Worm (Caenorhabditis elegans) whole organism, L4 larva: ENCODE data around the gene ucr-2.1.

ENCODE experiments used
- D1046.2 ChIP-seq: fragments of 200-800 bp; sonication (Bioruptor generic); IDR thresholded peaks from 2 replicates; pipeline ENCODE4 v1.3.6; 2022; ENCODE audit warnings: missing genetic modification characterization, missing compliant biosample characterization
- F37D6.2 ChIP-seq: sonication (generic microtip); optimal IDR thresholded peaks from 2 replicates; lab custom pipeline; 2016; ENCODE audit warnings: mild to moderate bottlenecking, missing genetic modification characterization, missing compliant biosample characterization
- F44E2.7 ChIP-seq: fragments of 200-800 bp; sonication (Bioruptor generic); IDR thresholded peaks from 2 replicates; pipeline ENCODE4 v2.1.2; 2022; ENCODE audit warnings: missing genetic modification characterization, missing compliant biosample characterization
- T26A8.4 ChIP-seq: fragments of 200-800 bp; sonication (Bioruptor generic); IDR thresholded peaks from 2 replicates; pipeline ENCODE4 v1.3.6; 2022; ENCODE audit warnings: missing genetic modification characterization, missing compliant biosample characterization
- ZK337.2 ChIP-seq: fragments of 200-800 bp; sonication (Bioruptor generic); IDR thresholded peaks from 2 replicates; pipeline ENCODE4 v1.3.6; 2022; ENCODE audit warnings: missing genetic modification reagents, missing genetic modification characterization, missing compliant biosample characterization
- aha-1 ChIP-seq: fragments of 150-350 bp; peaks from one replicate; lab custom pipeline; 2014; ENCODE audit warnings: missing biosample characterization, missing genetic modification characterization
- ceh-32 ChIP-seq: sonication (generic microtip); optimal IDR thresholded peaks from 2 replicates; lab custom pipeline; 2016; ENCODE audit warnings: mild to moderate bottlenecking, missing genetic modification characterization, missing compliant biosample characterization; ENCODE audit not compliant: poor library complexity
- daf-12 ChIP-seq: fragments of 150-350 bp; optimal IDR thresholded peaks from 2 replicates; lab custom pipeline; 2014; ENCODE audit warnings: missing biosample characterization, missing genetic modification reagents, missing genetic modification characterization
- daf-16 ChIP-seq, 3 experiments: sonication (generic microtip); optimal IDR thresholded peaks; 2 replicates each; lab custom pipeline; 2016 to 2017; ENCODE audit warnings: missing genetic modification characterization in 3 of 3, missing genetic modification reagents in 3 of 3, mild to moderate bottlenecking in 2 of 3, missing compliant biosample characterization in 2 of 3, missing biosample characterization in 1 of 3, moderate library complexity in 1 of 3
- dmd-6 ChIP-seq: fragments of 200-800 bp; sonication (Bioruptor generic); IDR thresholded peaks from 2 replicates; pipeline ENCODE4 v1.3.6; 2022; ENCODE audit warnings: missing genetic modification reagents, missing genetic modification characterization, missing compliant biosample characterization
- dpl-1 ChIP-seq: fragments of 150-350 bp; optimal IDR thresholded peaks from 2 replicates; lab custom pipeline; 2014; ENCODE audit warnings: missing biosample characterization, missing genetic modification reagents, missing genetic modification characterization
- dve-1 ChIP-seq: sonication (generic microtip); optimal IDR thresholded peaks from 2 replicates; lab custom pipeline; 2017; ENCODE audit warnings: antibody characterized with exemption, mild to moderate bottlenecking, missing genetic modification characterization, missing compliant biosample characterization; ENCODE audit not compliant: insufficient read depth
- egl-27 ChIP-seq: sonication (generic microtip); optimal IDR thresholded peaks from 3 replicates; lab custom pipeline; 2017; ENCODE audit warnings: missing biosample characterization, missing genetic modification reagents, missing genetic modification characterization
- hlh-11 ChIP-seq: fragments of 200-800 bp; sonication (Bioruptor generic); optimal IDR thresholded peaks from 2 replicates; lab custom pipeline; 2018; ENCODE audit warnings: mild to moderate bottlenecking, missing genetic modification characterization, missing compliant biosample characterization
- jun-1 ChIP-seq: fragments of 150-350 bp; optimal IDR thresholded peaks from 2 replicates; lab custom pipeline; 2014; ENCODE audit warnings: missing biosample characterization, missing genetic modification reagents, missing genetic modification characterization
- lin-13 ChIP-seq: fragments of 150-350 bp; optimal IDR thresholded peaks from 2 replicates; lab custom pipeline; 2014; ENCODE audit warnings: missing biosample characterization, missing genetic modification reagents, missing genetic modification characterization
- lsy-2 ChIP-seq, 2 experiments: fragments of 150-350 bp in 1 of 2; sonication (generic microtip) in 1 of 2; optimal IDR thresholded peaks; 2 replicates each; lab custom pipeline; 2014 to 2017; ENCODE audit warnings: missing biosample characterization in 2 of 2, missing genetic modification characterization in 2 of 2
- mdt-29 ChIP-seq: fragments of 200-800 bp; sonication (Bioruptor generic); IDR thresholded peaks from 2 replicates; pipeline ENCODE4 v1.3.6; 2022; ENCODE audit warnings: missing genetic modification reagents, missing genetic modification characterization, missing compliant biosample characterization
- nhr-111 ChIP-seq: fragments of 200-800 bp; sonication (Bioruptor generic); optimal IDR thresholded peaks from 2 replicates; lab custom pipeline; 2018; ENCODE audit warnings: mild to moderate bottlenecking, missing genetic modification characterization, missing compliant biosample characterization
- nhr-28 ChIP-seq: fragments of 150-350 bp; optimal IDR thresholded peaks from 2 replicates; lab custom pipeline; 2014; ENCODE audit warnings: missing biosample characterization, missing genetic modification characterization
- pqm-1 ChIP-seq: sonication (generic microtip); optimal IDR thresholded peaks from 2 replicates; lab custom pipeline; 2017; ENCODE audit warnings: missing biosample characterization, missing genetic modification characterization
- tra-1 ChIP-seq: fragments of 200-800 bp; sonication (Bioruptor generic); IDR thresholded peaks from 2 replicates; pipeline ENCODE4 v1.3.6; 2022; ENCODE audit warnings: missing genetic modification reagents, missing genetic modification characterization, missing compliant biosample characterization
- unc-62 ChIP-seq, 3 experiments: fragments of 150-350 bp in 1 of 3; sonication (generic microtip); optimal IDR thresholded peaks in 2 of 3; peaks in 1 of 3; 1 replicate in 1 of 3; 2 replicates in 2 of 3; lab custom pipeline; 2014 to 2017; ENCODE audit warnings: missing biosample characterization in 3 of 3, missing genetic modification characterization in 3 of 3, missing genetic modification reagents in 3 of 3, missing genotype in 1 of 3
- zfp-2 ChIP-seq: sonication (generic microtip); optimal IDR thresholded peaks from 2 replicates; lab custom pipeline; 2016; ENCODE audit warnings: mild to moderate bottlenecking, missing genetic modification characterization, missing compliant biosample characterization
- zip-11 ChIP-seq: fragments of 200-800 bp; sonication (Bioruptor generic); IDR thresholded peaks from 2 replicates; pipeline ENCODE4 v1.3.6; 2022; ENCODE audit warnings: missing genetic modification characterization, missing compliant biosample characterization
- zip-2 ChIP-seq: fragments of 150-350 bp; optimal IDR thresholded peaks from 2 replicates; lab custom pipeline; 2014; ENCODE audit warnings: missing biosample characterization, missing genetic modification characterization
- ztf-7 ChIP-seq: fragments of 150-350 bp; optimal IDR thresholded peaks from 2 replicates; lab custom pipeline; 2014; ENCODE audit warnings: missing biosample characterization, missing genetic modification characterization

Gene ucr-2.1

ce11 chrX:12003969-12004368, 14.3 kb upstream of the ucr-2.1 start:
- peak; percentile 1 for TF ChIP-seq nhr-28 (tag; lab: Kevin White, UChicago)
- peak; percentile 20 for TF ChIP-seq hlh-11
- TF ChIP-seq daf-16 (GFP tag; optimal IDR thresholded peaks at IDR 0.05; lab: Kevin White, UChicago), result no peak
- TF ChIP-seq daf-16 (tag; optimal IDR thresholded peaks at IDR 0.05; lab: Kevin White, UChicago), result peak; percentile 33
- peak; percentile 21 for TF ChIP-seq pqm-1 (tag; lab: Kevin White, UChicago)
- peak; percentile 2 for TF ChIP-seq dve-1 (tag; lab: Kevin White, UChicago)
- no peak for TF ChIP-seq lin-13 (GFP tag; lab: Kevin White, UChicago)
- peak in 1 of 2 experiments; percentile 38 for TF ChIP-seq unc-62 (GFP tag; optimal IDR thresholded peaks at IDR 0.05 in 1 of 2; lab: Kevin White, UChicago)
- no peak for TF ChIP-seq unc-62 (tag; optimal IDR thresholded peaks at IDR 0.05; lab: Kevin White, UChicago)
- TF ChIP-seq daf-12 (tag; lab: Kevin White, UChicago), result no peak

ce11 chrX:12004925-12005324, 13.3 kb upstream of the ucr-2.1 start:
- no peak for TF ChIP-seq F37D6.2
- TF ChIP-seq zip-11 (GFP tag; lab: Robert Waterston, UW), result no peak
- TF ChIP-seq egl-27 (tag; lab: Kevin White, UChicago), result no peak
- TF ChIP-seq nhr-111 (GFP tag; lab: Kevin White, UChicago), result no peak
- no peak for TF ChIP-seq jun-1 (tag; lab: Kevin White, UChicago)
- TF ChIP-seq zfp-2 (tag; lab: Kevin White, UChicago), result no peak
- TF ChIP-seq lsy-2 (tag; optimal IDR thresholded peaks at IDR 0.05; lab: Kevin White, UChicago), result no peak
- TF ChIP-seq mdt-29 (GFP tag; lab: Robert Waterston, UW), result no peak
- peak; percentile 8 for TF ChIP-seq dve-1 (tag; lab: Kevin White, UChicago)
- TF ChIP-seq F44E2.7 (GFP tag; lab: Robert Waterston, UW), result no peak
- peak; percentile 72 for TF ChIP-seq dmd-6
- TF ChIP-seq D1046.2 (GFP tag; lab: Robert Waterston, UW), result no peak
- peak; percentile 8 for TF ChIP-seq nhr-28 (tag; lab: Kevin White, UChicago)
- TF ChIP-seq aha-1 (tag; lab: Kevin White, UChicago), result no peak
- TF ChIP-seq ztf-7, result no peak
- TF ChIP-seq hlh-11, result peak; percentile 63
- peak; percentile 51 for TF ChIP-seq pqm-1 (tag; lab: Kevin White, UChicago)
- no peak for TF ChIP-seq T26A8.4 (GFP tag; lab: Robert Waterston, UW)
- TF ChIP-seq ceh-32, result no peak
- TF ChIP-seq tra-1, result 0 out of 2 replicates have a peak, but pooled peaks have one; percentile 17
- TF ChIP-seq daf-16 (GFP tag; optimal IDR thresholded peaks at IDR 0.05; lab: Kevin White, UChicago), result no peak
- TF ChIP-seq daf-16 (tag; optimal IDR thresholded peaks at IDR 0.05; lab: Kevin White, UChicago), result peak; percentile 91

- no peak for TF ChIP-seq dpl-1
- peak in 1 of 2 experiments; percentile 65 for TF ChIP-seq unc-62 (GFP tag; optimal IDR thresholded peaks at IDR 0.05 in 1 of 2; lab: Kevin White, UChicago)
- TF ChIP-seq unc-62 (tag; optimal IDR thresholded peaks at IDR 0.05; lab: Kevin White, UChicago), result no peak
- TF ChIP-seq aha-1 (tag; lab: Kevin White, UChicago), result peak; percentile 51
Measured at ce11 chrX:12005499-12005959, 12.7 kb upstream of the ucr-2.1 start, which contains the start of gene sma-5. Gene sma-5 (minus strand): TSS chrX:12005549.

ce11 chrX:12006470-12006869, 11.8 kb upstream of the ucr-2.1 start:
- TF ChIP-seq dmd-6 (peak; percentile 27; the same call in 1 of the 2 replicates), zip-2 (tag; lab: Kevin White, UChicago) (no peak), daf-16 (GFP tag; optimal IDR thresholded peaks at IDR 0.05; lab: Kevin White, UChicago) (no peak), daf-16 (tag; optimal IDR thresholded peaks at IDR 0.05; lab: Kevin White, UChicago) (peak; percentile 72), unc-62 (GFP tag; optimal IDR thresholded peaks at IDR 0.05 in 1 of 2; lab: Kevin White, UChicago) (peak in 1 of 2 experiments; percentile 97), unc-62 (tag; optimal IDR thresholded peaks at IDR 0.05; lab: Kevin White, UChicago) (no peak), ZK337.2 (GFP tag; lab: Robert Waterston, UW) (no peak)

- TF ChIP-seq nhr-28 (tag; lab: Kevin White, UChicago), result no peak
- TF ChIP-seq unc-62 (GFP tag; optimal IDR thresholded peaks at IDR 0.05 in 1 of 2; lab: Kevin White, UChicago), result peak in 1 of 2 experiments; percentile 70
- no peak for TF ChIP-seq unc-62 (tag; optimal IDR thresholded peaks at IDR 0.05; lab: Kevin White, UChicago)
- peak; percentile 63 for TF ChIP-seq aha-1 (tag; lab: Kevin White, UChicago)
Measured at ce11 chrX:12007905-12008466, 10.2 kb upstream of the ucr-2.1 start.
